Fruit fly (Drosophila melanogaster) whole organism, embryonic: ENCODE measurements around the gene Dpp10.

Experiments
- B-H1 ChIP-seq: fragments of 200-800 bp; sonication (Bioruptor generic); IDR thresholded peaks from 3 replicates; pipeline ENCODE4 v1.3.6; 2022; ENCODE audit warnings: missing biosample characterization, missing genetic modification characterization
- Bteb2 ChIP-seq: fragments of 200-800 bp; sonication (Bioruptor generic); optimal IDR thresholded peaks from 2 replicates; lab custom pipeline; 2016; ENCODE audit warnings: missing biosample characterization, missing genetic modification characterization
- CG1233 ChIP-seq: fragments of 200-800 bp; sonication (Bioruptor generic); optimal IDR thresholded peaks from 4 replicates; lab custom pipeline; 2018; ENCODE audit warnings: missing biosample characterization, mild to moderate bottlenecking, missing genetic modification characterization
- CG12744 ChIP-seq: fragments of 200-800 bp; sonication (Bioruptor generic); optimal IDR thresholded peaks from 2 replicates; lab custom pipeline; 2016; ENCODE audit warnings: missing biosample characterization, missing genetic modification characterization
- CG13123 ChIP-seq: fragments of 200-800 bp; sonication (Bioruptor generic); optimal IDR thresholded peaks from 2 replicates; lab custom pipeline; 2016; ENCODE audit warnings: missing biosample characterization, missing genetic modification characterization
- CG13894 ChIP-seq: fragments of 200-800 bp; sonication (Bioruptor generic); optimal IDR thresholded peaks from 3 replicates; lab custom pipeline; 2018; ENCODE audit warnings: missing biosample characterization, mild to moderate bottlenecking, missing genetic modification characterization, moderate library complexity
- CG1529 ChIP-seq: fragments of 200-800 bp; sonication (Bioruptor generic); optimal IDR thresholded peaks from 3 replicates; lab custom pipeline; 2018; ENCODE audit warnings: missing biosample characterization, missing genetic modification characterization
- CG17612 ChIP-seq: fragments of 200-800 bp; sonication (Bioruptor generic); IDR thresholded peaks from 2 replicates; pipeline ENCODE4 v1.3.6; 2022; ENCODE audit warnings: missing biosample characterization, missing genetic modification characterization
- CG18599 ChIP-seq: fragments of 200-800 bp; sonication (Bioruptor generic); optimal IDR thresholded peaks from 3 replicates; lab custom pipeline; 2017; ENCODE audit warnings: missing biosample characterization, missing genetic modification characterization, mild to moderate bottlenecking, moderate library complexity, missing genetic modification reagents
- CG2199 ChIP-seq: fragments of 200-800 bp; sonication (Bioruptor generic); IDR thresholded peaks from 3 replicates; pipeline ENCODE4 v1.3.6; 2022; ENCODE audit warnings: missing biosample characterization, missing genetic modification characterization
- CG30403 ChIP-seq: fragments of 200-800 bp; sonication (Bioruptor generic); optimal IDR thresholded peaks from 3 replicates; lab custom pipeline; 2016; ENCODE audit warnings: missing biosample characterization, missing genetic modification characterization
- CG33213 ChIP-seq: fragments of 200-800 bp; sonication (Bioruptor generic); optimal IDR thresholded peaks from 3 replicates; lab custom pipeline; 2016; ENCODE audit warnings: missing biosample characterization, missing genetic modification characterization
- CG34422 ChIP-seq: fragments of 200-800 bp; sonication (Bioruptor generic); IDR thresholded peaks from 3 replicates; pipeline ENCODE4 v1.3.6; 2022; ENCODE audit warnings: missing biosample characterization, missing genetic modification characterization
- CG3838 ChIP-seq: fragments of 200-800 bp; sonication (Bioruptor generic); optimal IDR thresholded peaks from 3 replicates; lab custom pipeline; 2016; ENCODE audit warnings: missing biosample characterization, missing genetic modification characterization
- CG3995 ChIP-seq: fragments of 200-800 bp; sonication (Bioruptor generic); optimal IDR thresholded peaks from 3 replicates; lab custom pipeline; 2016; ENCODE audit warnings: missing biosample characterization, missing genetic modification characterization
- CG6683 ChIP-seq: fragments of 200-800 bp; sonication (Bioruptor generic); optimal IDR thresholded peaks from 2 replicates; lab custom pipeline; 2017; ENCODE audit warnings: missing biosample characterization, mild to moderate bottlenecking, missing genetic modification characterization, missing genetic modification reagents
- CG7786 ChIP-seq: fragments of 200-800 bp; sonication (Bioruptor generic); optimal IDR thresholded peaks from 2 replicates; lab custom pipeline; 2016; ENCODE audit warnings: missing biosample characterization, missing genetic modification characterization
- CG8478 ChIP-seq: fragments of >200 bp; optimal IDR thresholded peaks from 2 replicates; lab custom pipeline; 2018
- CG8765 ChIP-seq: fragments of 200-800 bp; sonication (Bioruptor generic); IDR thresholded peaks from 2 replicates; pipeline ENCODE4 v1.3.6; 2022; ENCODE audit warnings: missing biosample characterization, missing genetic modification characterization
- CG8924 ChIP-seq: fragments of 200-800 bp; optimal IDR thresholded peaks from 3 replicates; lab custom pipeline; 2019; ENCODE audit warnings: missing biosample characterization, mild to moderate bottlenecking, missing genetic modification characterization, moderate library complexity
- CG9797 ChIP-seq: fragments of 200-800 bp; sonication (Bioruptor generic); optimal IDR thresholded peaks from 3 replicates; lab custom pipeline; 2018; ENCODE audit warnings: missing biosample characterization, mild to moderate bottlenecking, missing genetic modification characterization
- CG9817 ChIP-seq: fragments of 200-800 bp; sonication (Bioruptor generic); optimal IDR thresholded peaks from 2 replicates; lab custom pipeline; 2018; ENCODE audit warnings: missing biosample characterization, mild to moderate bottlenecking, missing genetic modification characterization, moderate library complexity
- CG9876 ChIP-seq: fragments of 200-800 bp; sonication (Bioruptor generic); optimal IDR thresholded peaks from 2 replicates; lab custom pipeline; 2016; ENCODE audit warnings: missing biosample characterization, missing genetic modification characterization
- CTCF ChIP-seq: fragments of 200-800 bp; sonication (Bioruptor generic); optimal IDR thresholded peaks from 2 replicates; lab custom pipeline; 2017; ENCODE audit warnings: missing biosample characterization, mild to moderate bottlenecking, missing genetic modification characterization, moderate library complexity
- CoRest ChIP-seq: fragments of 200-800 bp; sonication (Bioruptor generic); optimal IDR thresholded peaks from 3 replicates; lab custom pipeline; 2018; ENCODE audit warnings: missing biosample characterization, mild to moderate bottlenecking, missing genetic modification characterization, moderate library complexity
- Dek ChIP-seq: fragments of 200-800 bp; sonication (Bioruptor generic); optimal IDR thresholded peaks from 3 replicates; lab custom pipeline; 2019; ENCODE audit warnings: missing biosample characterization, mild to moderate bottlenecking, missing genetic modification characterization, moderate library complexity
- Dfd ChIP-seq, 2 experiments: fragments of >200 bp; optimal IDR thresholded peaks; 2 replicates each; lab custom pipeline; 2017; ENCODE audit warnings: missing biosample characterization in 2 of 2, missing genetic modification characterization in 2 of 2
- Doc2 ChIP-seq: fragments of 200-800 bp; sonication (Bioruptor generic); IDR thresholded peaks from 2 replicates; pipeline ENCODE4 v1.3.6; 2022; ENCODE audit warnings: missing biosample characterization, missing genetic modification characterization
- Hr78 ChIP-seq, 2 experiments: fragments of 200-800 bp in 1 of 2; fragments of >200 bp in 1 of 2; sonication (Bioruptor generic) in 1 of 2; optimal IDR thresholded peaks; 2 replicates each; lab custom pipeline; 2017 to 2019; ENCODE audit warnings: missing biosample characterization in 2 of 2, missing genetic modification characterization in 2 of 2, mild to moderate bottlenecking in 1 of 2, moderate library complexity in 1 of 2
- Lim3 ChIP-seq: fragments of 200-800 bp; sonication (Bioruptor generic); IDR thresholded peaks from 2 replicates; pipeline ENCODE4 v1.3.6; 2022; ENCODE audit warnings: missing biosample characterization, missing genetic modification characterization
- Lpt ChIP-seq: fragments of >200 bp; optimal IDR thresholded peaks from 2 replicates; lab custom pipeline; 2018; ENCODE audit warnings: missing biosample characterization, missing genetic modification characterization
- MTF-1 ChIP-seq: fragments of 200-800 bp; sonication (Bioruptor generic); optimal IDR thresholded peaks from 2 replicates; lab custom pipeline; 2018; ENCODE audit warnings: missing biosample characterization, mild to moderate bottlenecking, missing genetic modification characterization, borderline replicate concordance
- NK7.1 ChIP-seq: fragments of 200-800 bp; sonication (Bioruptor generic); optimal IDR thresholded peaks from 3 replicates; lab custom pipeline; 2016; ENCODE audit warnings: missing biosample characterization, missing genetic modification characterization
- Six4 ChIP-seq: fragments of 200-800 bp; sonication (Bioruptor generic); optimal IDR thresholded peaks from 2 replicates; lab custom pipeline; 2016; ENCODE audit warnings: missing biosample characterization, missing genetic modification characterization
- Usf ChIP-seq: fragments of 200-800 bp; sonication (Bioruptor generic); optimal IDR thresholded peaks from 2 replicates; lab custom pipeline; 2017; ENCODE audit warnings: missing genotype, missing biosample characterization, missing genetic modification characterization
- ara ChIP-seq: fragments of 200-800 bp; sonication (Bioruptor generic); IDR thresholded peaks from 2 replicates; pipeline ENCODE4 v1.3.6; 2022; ENCODE audit warnings: missing biosample characterization, missing genetic modification characterization
- bab2 ChIP-seq: fragments of 200-800 bp; sonication (Bioruptor generic); optimal IDR thresholded peaks from 2 replicates; lab custom pipeline; 2016; ENCODE audit warnings: missing biosample characterization, missing genetic modification characterization
- bowl ChIP-seq: fragments of 200-800 bp; sonication (Bioruptor generic); IDR thresholded peaks from 2 replicates; pipeline ENCODE4 v1.3.6; 2022; ENCODE audit warnings: missing biosample characterization, missing genetic modification characterization
- chn ChIP-seq: fragments of 200-800 bp; sonication (Bioruptor generic); optimal IDR thresholded peaks from 2 replicates; lab custom pipeline; 2016; ENCODE audit warnings: missing biosample characterization, missing genetic modification characterization
- esg ChIP-seq: fragments of 200-800 bp; sonication (Bioruptor generic); conservative IDR thresholded peaks from 2 replicates; pipeline ENCODE4 v1.3.6; 2022; ENCODE audit warnings: missing biosample characterization, missing genetic modification characterization
- exex ChIP-seq: fragments of 200-800 bp; sonication (Bioruptor generic); optimal IDR thresholded peaks from 4 replicates; lab custom pipeline; 2018; ENCODE audit warnings: missing biosample characterization, mild to moderate bottlenecking, missing genetic modification characterization, moderate library complexity
- gcm2 ChIP-seq: fragments of 200-800 bp; sonication (Bioruptor generic); optimal IDR thresholded peaks from 2 replicates; lab custom pipeline; 2016; ENCODE audit warnings: missing biosample characterization, missing genetic modification characterization
- gem ChIP-seq: fragments of 200-800 bp; sonication (Bioruptor generic); optimal IDR thresholded peaks from 2 replicates; lab custom pipeline; 2019; ENCODE audit warnings: missing biosample characterization, mild to moderate bottlenecking, missing genetic modification characterization, moderate library complexity
- gsb ChIP-seq: fragments of 200-800 bp; sonication (Bioruptor generic); IDR thresholded peaks from 2 replicates; pipeline ENCODE4 v1.3.6; 2022; ENCODE audit warnings: missing biosample characterization, missing genetic modification characterization
- maf-S ChIP-seq: fragments of 200-800 bp; sonication (Bioruptor generic); optimal IDR thresholded peaks from 2 replicates; lab custom pipeline; 2016; ENCODE audit warnings: missing biosample characterization, missing genetic modification characterization
- pan ChIP-seq, 4 experiments: fragments of >200 bp in 3 of 4; fragments of 200-800 bp in 1 of 4; sonication (Bioruptor generic) in 1 of 4; optimal IDR thresholded peaks in 3 of 4; IDR thresholded peaks in 1 of 4; 2 replicates each; pipeline versions ENCODE4 v1.3.6 to Lab custom; 2017 to 2022; ENCODE audit warnings: missing biosample characterization in 2 of 4, missing genetic modification characterization in 2 of 4, mixed read lengths in 1 of 4
- pros ChIP-seq: fragments of 200-800 bp; sonication (Bioruptor generic); optimal IDR thresholded peaks from 3 replicates; lab custom pipeline; 2019; ENCODE audit warnings: missing biosample characterization, mild to moderate bottlenecking, missing genetic modification characterization, moderate library complexity
- sens-2 ChIP-seq: fragments of 200-800 bp; sonication (Bioruptor generic); IDR thresholded peaks from 2 replicates; pipeline ENCODE4 v1.3.6; 2022; ENCODE audit warnings: missing biosample characterization, missing genetic modification characterization
- slou ChIP-seq: fragments of 200-800 bp; sonication (Bioruptor generic); optimal IDR thresholded peaks from 3 replicates; lab custom pipeline; 2016; ENCODE audit warnings: missing biosample characterization, missing genetic modification characterization
- toy ChIP-seq: fragments of 200-800 bp; sonication (Bioruptor generic); IDR thresholded peaks from 2 replicates; pipeline ENCODE4 v1.3.6; 2022; ENCODE audit warnings: missing biosample characterization, missing genetic modification characterization
- wor ChIP-seq: fragments of 200-800 bp; sonication (Bioruptor generic); IDR thresholded peaks from 2 replicates; pipeline ENCODE4 v1.3.6; 2022; ENCODE audit warnings: missing biosample characterization, missing genetic modification characterization

Dpp10 gene

DNA sequence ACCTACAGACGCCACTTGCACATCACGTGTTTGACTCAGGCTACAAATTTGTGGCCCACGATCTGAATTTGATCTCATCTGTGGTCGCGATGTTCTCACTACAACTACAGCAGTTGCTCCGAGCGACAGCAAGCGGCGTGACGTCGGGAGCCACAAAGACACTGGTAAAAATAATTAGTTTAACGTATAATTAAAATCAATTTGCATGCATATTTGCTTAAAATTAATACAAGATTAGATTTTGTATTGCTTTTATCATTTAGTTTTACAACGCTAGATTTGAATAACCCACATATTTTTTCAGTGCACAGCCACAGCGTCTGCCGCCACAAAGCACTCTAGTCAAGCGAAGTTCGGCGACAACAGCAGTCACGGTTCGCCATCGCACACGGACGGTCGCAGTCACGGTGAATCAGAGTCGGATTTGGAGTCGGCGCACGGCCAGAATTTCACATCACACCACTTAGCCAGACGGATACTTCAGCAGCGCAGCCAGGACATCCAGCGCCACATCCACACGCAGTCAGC is 11.7 kb upstream of the Dpp10 start (continued):
- peak; percentile 100 for TF ChIP-seq maf-S (GFP tag; lab: Kevin White, UChicago)
- peak; percentile 100 for TF ChIP-seq Six4 (GFP tag; lab: Kevin White, UChicago)
- TF ChIP-seq Lpt (GFP tag; lab: Kevin White, UChicago), result no peak
- peak; percentile 100 for TF ChIP-seq toy (GFP tag; lab: Robert Waterston, UW)
- peak; percentile 100 for TF ChIP-seq B-H1
- peak; percentile 96 for TF ChIP-seq CG9797 (GFP tag; lab: Kevin White, UChicago)
- peak; percentile 100 for TF ChIP-seq CG8924 (tag; lab: Kevin White, UChicago)
- peak; percentile 100 for TF ChIP-seq CG8765 (GFP tag; lab: Robert Waterston, UW)
- peak; percentile 100 for TF ChIP-seq gsb
- TF ChIP-seq CG7786 (GFP tag; lab: Kevin White, UChicago), result peak; percentile 100
- TF ChIP-seq Bteb2, result peak; percentile 100
- peak in 1 of 2 experiments; percentile 99 for TF ChIP-seq Hr78 (GFP tag; optimal IDR thresholded peaks at IDR 0.05; lab: Kevin White, UChicago)
- TF ChIP-seq MTF-1 (GFP tag; lab: Kevin White, UChicago), result peak; percentile 100
- peak; percentile 100 for TF ChIP-seq CG1233 (GFP tag; lab: Kevin White, UChicago)
- TF ChIP-seq chn (GFP tag; lab: Kevin White, UChicago), result peak; percentile 100
- peak; percentile 100 for TF ChIP-seq exex
- TF ChIP-seq CG12744 (GFP tag; lab: Kevin White, UChicago), result peak; percentile 100
- TF ChIP-seq CG30403, result peak; percentile 100
- peak; percentile 100 for TF ChIP-seq CG17612
- TF ChIP-seq Dek (tag; lab: Kevin White, UChicago), result peak; percentile 100
- peak; percentile 100 for TF ChIP-seq slou
- peak; percentile 100 for TF ChIP-seq CG33213
- peak; percentile 100 for TF ChIP-seq CG9817 (tag; lab: Kevin White, UChicago)
- TF ChIP-seq CG34422 (GFP tag; lab: Robert Waterston, UW), result peak; percentile 100
- peak; percentile 100 for TF ChIP-seq ara
- peak; percentile 100 for TF ChIP-seq bowl (GFP tag; lab: Robert Waterston, UW)
- peak; percentile 100 for TF ChIP-seq CG18599 (GFP tag; lab: Kevin White, UChicago)
- peak; percentile 100 for TF ChIP-seq wor
- peak; percentile 100 for TF ChIP-seq CG13894 (tag; lab: Kevin White, UChicago)
- peak; percentile 100 for TF ChIP-seq esg (GFP tag; lab: Robert Waterston, UW)
- peak; percentile 100 for TF ChIP-seq NK7.1 (GFP tag; lab: Kevin White, UChicago)
- peak in 1 of 2 experiments; percentile 96 for TF ChIP-seq Dfd (GFP tag; optimal IDR thresholded peaks at IDR 0.05; lab: Kevin White, UChicago)
- TF ChIP-seq CG9876 (GFP tag; lab: Kevin White, UChicago), result peak; percentile 100
- peak; percentile 100 for TF ChIP-seq Usf (GFP tag; lab: Kevin White, UChicago)
- TF ChIP-seq gem (tag; lab: Kevin White, UChicago), result peak; percentile 100
- peak; percentile 100 for TF ChIP-seq Lim3
- TF ChIP-seq bab2 (GFP tag; lab: Kevin White, UChicago), result peak; percentile 100
- TF ChIP-seq gcm2 (GFP tag; lab: Kevin White, UChicago), result peak; percentile 100
- peak; percentile 100 for TF ChIP-seq sens-2
- TF ChIP-seq Doc2 (GFP tag; lab: Robert Waterston, UW), result peak; percentile 100
- peak; percentile 100 for TF ChIP-seq CoRest (tag; lab: Kevin White, UChicago)
- TF ChIP-seq CG6683 (GFP tag; lab: Kevin White, UChicago), result peak; percentile 100
- peak; percentile 100 for TF ChIP-seq CG3838
- TF ChIP-seq pros (GFP tag; lab: Kevin White, UChicago), result peak; percentile 95
- TF ChIP-seq CG8478 (lab: Kevin White, UChicago), result no peak
- peak; percentile 86 for TF ChIP-seq CTCF (GFP tag; lab: Kevin White, UChicago)
- peak; percentile 100 for TF ChIP-seq CG1529 (GFP tag; lab: Kevin White, UChicago)
- peak; percentile 100 for TF ChIP-seq CG2199
- no peak for TF ChIP-seq pan (optimal IDR thresholded peaks at IDR 0.05; lab: Kevin White, UChicago)
- peak in 1 of 2 experiments; percentile 100 for TF ChIP-seq pan (GFP tag; optimal IDR thresholded peaks at IDR 0.05 in 1 of 2, IDR thresholded peaks at IDR 0.05 in 1 of 2)
- peak; percentile 96 for TF ChIP-seq CG3995 (GFP tag; lab: Kevin White, UChicago)
- peak; percentile 100 for TF ChIP-seq CG13123
